Worm (Caenorhabditis elegans) whole organism, L4/young adult: ENCODE measurements around the gene C01B10.7.
"Not testable (repeated sequence)": the region's sequence is repeated elsewhere in the genome, so short reads cannot be mapped to it uniquely, and the experiment has no call there.

Source experiments
- W03F9.2 ChIP-seq: fragments of 150-350 bp; optimal IDR thresholded peaks from 2 replicates; lab custom pipeline; 2014; ENCODE audit warnings: missing biosample characterization, missing genetic modification characterization
- dao-5 ChIP-seq: sonication (generic microtip); optimal IDR thresholded peaks from 2 replicates; lab custom pipeline; 2016; ENCODE audit warnings: missing genotype, missing genetic modification characterization, moderate library complexity, missing compliant biosample characterization
- him-1 ChIP-seq: sonication (generic microtip); optimal IDR thresholded peaks from 2 replicates; lab custom pipeline; 2016; ENCODE audit warnings: missing genotype, missing genetic modification reagents, missing genetic modification characterization, missing compliant biosample characterization

Gene C01B10.7

ce11 chrIV:6638256-6638655 lies at the start of gene C01B10.7:
Gene C01B10.7 (plus strand): TSS chrIV:6638556.
- TF ChIP-seq him-1 (tag; lab: Kevin White, UChicago) (no peak), dao-5 (tag; lab: Kevin White, UChicago) (no peak), W03F9.2 (tag; lab: Kevin White, UChicago) (no peak)

ce11 chrIV:6590029-6590428 lies 48.3 kb upstream of the C01B10.7 start, which contains the start of the genes lec-11 and irld-7:
Gene lec-11 (minus strand): TSS chrIV:6590154.
Gene irld-7 (plus strand): TSS chrIV:6590360.
- TF ChIP-seq dao-5 (tag; lab: Kevin White, UChicago) (no peak), him-1 (tag; lab: Kevin White, UChicago) (no peak), W03F9.2 (tag; lab: Kevin White, UChicago) (no peak)

ce11 chrIV:6591010-6591746 lies 47.2 kb upstream of the C01B10.7 start, which contains the start of the genes nspb-1 and nspb-2:
Gene nspb-1 (minus strand): TSS chrIV:6591110.
Gene nspb-2 (plus strand): TSS chrIV:6591696.
- TF ChIP-seq W03F9.2, dao-5, him-1 (tag; lab: Kevin White, UChicago): not testable (repeated sequence)

ce11 chrIV:6594871-6595270 lies 43.5 kb upstream of the C01B10.7 start, which contains the start of gene nspb-3:
Gene nspb-3 (minus strand): TSS chrIV:6594971.
- not testable (repeated sequence) for TF ChIP-seq him-1, W03F9.2, dao-5 (tag; lab: Kevin White, UChicago)

ce11 chrIV:6595912-6596311 lies 42.4 kb upstream of the C01B10.7 start, which contains the start of gene F38A5.22:
Gene F38A5.22 (minus strand): TSS chrIV:6595940.
- TF ChIP-seq dao-5 (tag; lab: Kevin White, UChicago): no peak
- no peak for TF ChIP-seq W03F9.2 (tag; lab: Kevin White, UChicago)
- no peak for TF ChIP-seq him-1 (tag; lab: Kevin White, UChicago)

- no peak for TF ChIP-seq W03F9.2 (tag; lab: Kevin White, UChicago)
- no peak for TF ChIP-seq dao-5 (tag; lab: Kevin White, UChicago)
- TF ChIP-seq him-1 (tag; lab: Kevin White, UChicago): no peak
These were observed 41.1 kb upstream of the C01B10.7 start, which contains the start of gene F38A5.6 for ce11 chrIV:6597298-6597697. Gene F38A5.6 (minus strand): TSS chrIV:6597398.

- not testable (repeated sequence) for TF ChIP-seq him-1, W03F9.2, dao-5 (tag; lab: Kevin White, UChicago)
These were observed 40.4 kb upstream of the C01B10.7 start, which contains the start of gene nspb-4 for ce11 chrIV:6597918-6598317. Gene nspb-4 (plus strand): TSS chrIV:6598218.

- not testable (repeated sequence) for TF ChIP-seq W03F9.2, him-1, dao-5 (tag; lab: Kevin White, UChicago)
These were observed 39.6 kb upstream of the C01B10.7 start, which contains the start of gene nspb-5 for ce11 chrIV:6598740-6599139. Gene nspb-5 (plus strand): TSS chrIV:6599040.

ce11 chrIV:6599447-6599846 lies 38.9 kb upstream of the C01B10.7 start, which contains the start of gene F38A5.8:
Gene F38A5.8 (plus strand): TSS chrIV:6599747.
- TF ChIP-seq W03F9.2 (tag; lab: Kevin White, UChicago) (no peak), dao-5 (tag; lab: Kevin White, UChicago) (no peak), him-1 (tag; lab: Kevin White, UChicago) (no peak)

- TF ChIP-seq dao-5 (tag; lab: Kevin White, UChicago) (no peak), W03F9.2 (tag; lab: Kevin White, UChicago) (no peak), him-1 (tag; lab: Kevin White, UChicago) (no peak)
These were observed 37.1 kb upstream of the C01B10.7 start, which contains the start of gene sup-36 for ce11 chrIV:6601213-6601724. Gene sup-36 (plus strand): TSS chrIV:6601674.

- TF ChIP-seq dao-5 (tag; lab: Kevin White, UChicago): no peak
- no peak for TF ChIP-seq him-1 (tag; lab: Kevin White, UChicago)
- no peak for TF ChIP-seq W03F9.2 (tag; lab: Kevin White, UChicago)
These were observed 36.0 kb upstream of the C01B10.7 start, which contains the start of gene F15B10.3 for ce11 chrIV:6602376-6602775. Gene F15B10.3 (plus strand): TSS chrIV:6602676.

ce11 chrIV:6603549-6603948 lies 34.8 kb upstream of the C01B10.7 start:
- TF ChIP-seq W03F9.2 (tag; lab: Kevin White, UChicago): no peak
- no peak for TF ChIP-seq dao-5 (tag; lab: Kevin White, UChicago)
- TF ChIP-seq him-1 (tag; lab: Kevin White, UChicago): no peak

ce11 chrIV:6605863-6606262 lies 32.5 kb upstream of the C01B10.7 start, which contains the start of gene nstp-2:
Gene nstp-2 (minus strand): TSS chrIV:6606188.
- TF ChIP-seq him-1 (tag; lab: Kevin White, UChicago): no peak
- TF ChIP-seq W03F9.2 (tag; lab: Kevin White, UChicago): no peak
- TF ChIP-seq dao-5 (tag; lab: Kevin White, UChicago): no peak
